Worm (Caenorhabditis elegans): ENCODE data around the gene cnc-1.

The cnc-1 gene

ce11 chrV:1438832-1439231 lies 5.2 kb downstream of the cnc-1 start, which contains the start of gene R09B5.11 (continued):
- TF ChIP-seq hif-1 (tag; optimal IDR thresholded peaks at IDR 0.05) (no peak), skn-1 (tag; optimal IDR thresholded peaks at IDR 0.05) (no peak), spr-3 (GFP tag; optimal IDR thresholded peaks at IDR 0.05) (no peak), dpl-1 (GFP tag; optimal IDR thresholded peaks at IDR 0.05) (no peak), arid-1 (GFP tag; conservative IDR thresholded peaks at IDR 0.05) (no peak), saeg-2 (GFP tag; IDR thresholded peaks at IDR 0.05) (no peak), ceh-28 (tag; optimal IDR thresholded peaks at IDR 0.05) (no peak), snpc-1.2 (GFP tag; IDR thresholded peaks at IDR 0.05) (no peak), mxl-3 (GFP tag; optimal IDR thresholded peaks at IDR 0.05) (no peak), ztf-7 (tag; optimal IDR thresholded peaks at IDR 0.05) (no peak), Y5F2A.4 (GFP tag; optimal IDR thresholded peaks at IDR 0.05) (no peak), aha-1 (tag) (peak; percentile 11), fkh-10 (GFP tag; optimal IDR thresholded peaks at IDR 0.05) (no peak), F44E2.7 (GFP tag; IDR thresholded peaks at IDR 0.05) (no peak), pqm-1 (tag; optimal IDR thresholded peaks at IDR 0.05) (no peak), Y75B8A.6 (GFP tag; IDR thresholded peaks at IDR 0.05) (no peak), sdz-12 (GFP tag; optimal IDR thresholded peaks at IDR 0.05) (no peak), T20F7.1 (GFP tag; optimal IDR thresholded peaks at IDR 0.05) (no peak), daf-19 (GFP tag; conservative IDR thresholded peaks at IDR 0.05) (no peak), egl-27 (tag; optimal IDR thresholded peaks at IDR 0.05) (no peak), vab-7 (GFP tag; IDR thresholded peaks at IDR 0.05) (no peak), lin-1 (GFP tag; IDR thresholded peaks at IDR 0.05) (no peak), nhr-77 (tag; optimal IDR thresholded peaks at IDR 0.05) (no peak), D1046.2 (GFP tag; IDR thresholded peaks at IDR 0.05) (no peak), R02D3.7 (tag; optimal IDR thresholded peaks at IDR 0.05) (no peak), mxl-2 (GFP tag; conservative IDR thresholded peaks at IDR 0.05) (no peak), rbr-2 (tag; optimal IDR thresholded peaks at IDR 0.05) (no peak), zfp-2 (tag; optimal IDR thresholded peaks at IDR 0.05) (no peak), ZK337.2 (GFP tag; IDR thresholded peaks at IDR 0.05) (no peak), mes-2 (tag; optimal IDR thresholded peaks at IDR 0.05; ENCODE audit: poor library complexity, severe bottlenecking) (no peak), nhr-102 (tag; optimal IDR thresholded peaks at IDR 0.05) (no peak), ces-1 (GFP tag; optimal IDR thresholded peaks at IDR 0.05) (no peak), nhr-28 (tag; optimal IDR thresholded peaks at IDR 0.05) (peak; percentile 68), nhr-48 (tag; optimal IDR thresholded peaks at IDR 0.05) (peak; percentile 7), nhr-76 (tag; optimal IDR thresholded peaks at IDR 0.05) (no peak), lin-29 (GFP tag; IDR thresholded peaks at IDR 0.05) (no peak)

ce11 chrV:1438205-1438604 lies 5.9 kb downstream of the cnc-1 start:
- TF ChIP-seq aha-1 (tag) (peak; percentile 84), Y5F2A.4 (GFP tag; optimal IDR thresholded peaks at IDR 0.05) (no peak), spr-1 (tag; optimal IDR thresholded peaks at IDR 0.05) (no peak), unc-62 (GFP tag; optimal IDR thresholded peaks at IDR 0.05 in 1 of 2) (peak in 1 of 2 experiments; percentile 88), unc-62 (tag; optimal IDR thresholded peaks at IDR 0.05) (no peak), hlh-30 (tag; optimal IDR thresholded peaks at IDR 0.05; ENCODE audit: insufficient read depth) (peak; percentile 6), hif-1 (tag; optimal IDR thresholded peaks at IDR 0.05) (no peak)

ce11 chrV:1435106-1435505 lies 9.0 kb downstream of the cnc-1 start:
- no peak for TF ChIP-seq daf-12 (tag; optimal IDR thresholded peaks at IDR 0.05)
- no peak for TF ChIP-seq hmg-1.1 (GFP tag; IDR thresholded peaks at IDR 0.05)
- TF ChIP-seq F10B5.3 (tag; optimal IDR thresholded peaks at IDR 0.05): no peak
